Fruit fly (Drosophila melanogaster): ENCODE results near the gene CG34316.

CG34316 gene

dm6 chr3R:15243046-15243356 is 12.6 kb downstream of the CG34316 start (continued):
- TF ChIP-seq CG34376 (GFP tag; optimal IDR thresholded peaks at IDR 0.05) (no peak), CG32767 (GFP tag; IDR thresholded peaks at IDR 0.05) (no peak), B-H2 (GFP tag; optimal IDR thresholded peaks at IDR 0.05) (no peak), crc (GFP tag; optimal IDR thresholded peaks at IDR 0.05) (no peak), br (optimal IDR thresholded peaks at IDR 0.05) (no peak), tin (GFP tag; optimal IDR thresholded peaks at IDR 0.05) (no peak), pan (optimal IDR thresholded peaks at IDR 0.05) (no peak), pan (GFP tag; optimal IDR thresholded peaks at IDR 0.05 in 1 of 2, IDR thresholded peaks at IDR 0.05 in 1 of 2) (no peak), Rx (GFP tag; IDR thresholded peaks at IDR 0.05) (no peak), CG17359 (tag; optimal IDR thresholded peaks at IDR 0.05) (no peak), CG12942 (GFP tag; optimal IDR thresholded peaks at IDR 0.05) (no peak), GATAe (GFP tag; conservative IDR thresholded peaks at IDR 0.05) (no peak), CG14014 (GFP tag; IDR thresholded peaks at IDR 0.05) (no peak), CG34224 (GFP tag; IDR thresholded peaks at IDR 0.05; ENCODE audit: partially characterized antibody) (no peak), Fer1 (GFP tag; optimal IDR thresholded peaks at IDR 0.05) (no peak), sr (GFP tag; IDR thresholded peaks at IDR 0.05) (peak; percentile 70), CG30020 (tag; optimal IDR thresholded peaks at IDR 0.05) (no peak), H15 (GFP tag; IDR thresholded peaks at IDR 0.05) (no peak), CG17612 (GFP tag; IDR thresholded peaks at IDR 0.05) (no peak), CG6654 (GFP tag; optimal IDR thresholded peaks at IDR 0.05) (no peak), Dfd (GFP tag; optimal IDR thresholded peaks at IDR 0.05) (no peak), CG30431 (GFP tag; optimal IDR thresholded peaks at IDR 0.05) (no peak), Pdp1 (GFP tag; optimal IDR thresholded peaks at IDR 0.05) (peak in 1 of 2 experiments; percentile 95), MBD-R2 (GFP tag; IDR thresholded peaks at IDR 0.05) (no peak), Hmx (GFP tag; optimal IDR thresholded peaks at IDR 0.05) (no peak), eve (GFP tag; optimal IDR thresholded peaks at IDR 0.05) (no peak), exex (tag; optimal IDR thresholded peaks at IDR 0.05) (peak; percentile 7), CG10959 (GFP tag; IDR thresholded peaks at IDR 0.05) (no peak)

- TF ChIP-seq CG18476 (GFP tag; optimal IDR thresholded peaks at IDR 0.05) (no peak), MTF-1 (GFP tag; optimal IDR thresholded peaks at IDR 0.05; ENCODE audit: borderline replicate concordance) (no peak), bbx (GFP tag; IDR thresholded peaks at IDR 0.05; ENCODE audit: partially characterized antibody) (peak; percentile 17; the same call in 1 of the 2 replicates), ttk (GFP tag; IDR thresholded peaks at IDR 0.05) (no peak), CG6791 (GFP tag; IDR thresholded peaks at IDR 0.05; ENCODE audit: partially characterized antibody) (0 out of 3 replicates have a peak, but pooled peaks have one; percentile 6), BtbVII (GFP tag; optimal IDR thresholded peaks at IDR 0.05) (no peak), da (GFP tag; optimal IDR thresholded peaks at IDR 0.05) (no peak), gce (GFP tag; IDR thresholded peaks at IDR 0.05) (no peak), CG9932 (GFP tag; IDR thresholded peaks at IDR 0.05) (peak; percentile 28; the same call in 1 of the 2 replicates), CG16863 (GFP tag; optimal IDR thresholded peaks at IDR 0.05) (no peak), NfI (GFP tag; optimal IDR thresholded peaks at IDR 0.05) (no peak), CG13287 (GFP tag; IDR thresholded peaks at IDR 0.05; ENCODE audit: partially characterized antibody) (peak; percentile 36), CG3995 (GFP tag; optimal IDR thresholded peaks at IDR 0.05) (no peak), Deaf1 (tag; optimal IDR thresholded peaks at IDR 0.05) (no peak), CG10979 (tag; optimal IDR thresholded peaks at IDR 0.05) (no peak), sens (GFP tag) (peak; percentile 42), trem (tag; optimal IDR thresholded peaks at IDR 0.05) (no peak), dm (GFP tag; optimal IDR thresholded peaks at IDR 0.05) (peak; percentile 94), hkb (optimal IDR thresholded peaks at IDR 0.05) (no peak), hkb (GFP tag; IDR thresholded peaks at IDR 0.05) (peak; percentile 17; the same call in 1 of the 2 replicates), stwl (tag; optimal IDR thresholded peaks at IDR 0.05) (no peak), ap (GFP tag; IDR thresholded peaks at IDR 0.05) (no peak), CHES-1-like (GFP tag; optimal IDR thresholded peaks at IDR 0.05) (peak; percentile 39), Oli (tag; optimal IDR thresholded peaks at IDR 0.05) (no peak), bsh (GFP tag; optimal IDR thresholded peaks at IDR 0.05) (no peak), lilli (GFP tag; optimal IDR thresholded peaks at IDR 0.05) (peak; percentile 30)
Observed at dm6 chr3R:15243452-15243851, 13.1 kb downstream of the CG34316 start.

Measured in whole organism, embryonic.